Worm (Caenorhabditis elegans) whole organism, early embryonic: ENCODE results near the gene F01F1.14.

Source experiments
- flt-1 ChIP-seq: fragments of 200-800 bp; sonication (Bioruptor generic); IDR thresholded peaks from 2 replicates; pipeline ENCODE4 v1.3.6; 2022; ENCODE audit warnings: missing genetic modification characterization, missing compliant biosample characterization
- tbx-11 ChIP-seq: fragments of 200-800 bp; sonication (Bioruptor generic); IDR thresholded peaks from 2 replicates; pipeline ENCODE4 v1.3.6; 2022; ENCODE audit warnings: missing genetic modification characterization, missing compliant biosample characterization

DNA sequence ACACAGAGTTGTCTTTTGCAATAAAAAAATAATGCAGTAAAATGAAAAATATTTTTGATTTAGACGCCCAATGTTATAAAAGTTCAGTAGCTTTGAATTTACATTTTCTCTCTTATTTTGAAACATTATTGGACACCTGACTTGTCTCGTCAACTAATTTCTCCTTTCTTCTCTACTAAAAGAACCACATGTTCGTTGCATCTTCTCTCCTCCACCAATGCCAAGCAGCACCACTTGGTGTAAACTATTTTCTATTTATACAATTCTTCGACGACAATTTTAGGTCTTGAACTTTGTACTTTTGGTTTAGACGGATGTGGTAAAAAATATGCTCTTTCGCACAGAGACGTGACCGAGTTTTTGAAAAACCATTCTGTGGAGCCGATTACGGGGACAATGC lies 47.9 kb upstream of the F01F1.14 start:
- TF ChIP-seq flt-1 (GFP tag; lab: Robert Waterston, UW) (no peak), tbx-11 (GFP tag; lab: Robert Waterston, UW) (no peak)
